Fruit fly (Drosophila melanogaster) S2 (cell line): ENCODE results near the gene CG7530.

Source experiments
- CG8478 ChIP-seq: fragments of >200 bp; optimal IDR thresholded peaks from 2 replicates; lab custom pipeline; 2018
- CTCF ChIP-seq, 2 experiments: fragments of >200 bp; optimal IDR thresholded peaks; 2 replicates each; lab custom pipeline; 2018

DNA sequence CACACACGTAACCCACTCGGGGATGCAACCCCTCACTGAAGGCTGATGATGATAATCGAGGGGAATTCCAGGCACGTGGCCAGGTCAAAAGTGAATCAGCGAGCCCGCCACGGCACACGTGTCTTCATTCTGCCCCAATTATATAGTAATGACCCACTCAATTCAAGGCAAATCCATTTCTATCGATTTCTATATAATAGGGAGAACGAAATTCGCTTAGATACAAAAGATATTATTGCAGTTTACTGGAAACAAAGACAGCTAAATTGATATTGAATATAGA is 38.4 kb downstream of the CG7530 start:
- TF ChIP-seq CG8478 (lab: Kevin White, UChicago) (no peak), CTCF (optimal IDR thresholded peaks at IDR 0.05; lab: Kevin White, UChicago) (no peak)
